Worm (Caenorhabditis elegans): ENCODE measurements around the gene clic-1.

The clic-1 gene

DNA sequence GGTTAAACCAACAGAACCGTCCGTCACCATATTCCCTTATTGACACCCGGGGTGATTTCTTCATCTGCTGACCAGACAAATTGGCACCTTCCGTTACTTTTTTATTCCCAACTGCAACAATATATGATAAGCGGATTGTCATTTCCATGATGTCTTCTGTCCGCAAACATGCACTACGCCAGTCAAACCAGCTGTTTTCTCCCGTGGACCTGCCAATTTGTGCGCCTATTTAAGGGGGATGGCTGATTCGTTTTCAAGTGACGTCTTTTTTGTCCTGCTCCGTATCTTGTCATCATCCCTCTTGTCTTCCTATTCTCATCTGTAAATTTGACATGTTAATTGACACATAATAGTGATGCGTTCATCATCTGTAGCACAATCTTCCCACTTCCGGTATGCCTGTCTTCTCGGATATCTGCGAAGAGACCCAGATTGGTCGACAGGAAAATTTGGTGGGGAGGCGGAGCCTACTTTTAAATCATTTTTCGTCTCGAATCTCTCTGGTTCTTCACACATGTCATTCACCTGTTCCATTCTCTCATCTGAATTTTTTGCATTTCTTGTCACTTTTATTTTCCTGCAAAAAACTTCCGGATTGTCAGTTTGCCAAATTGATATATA is 13.4 kb upstream of the clic-1 start (continued):
- TF ChIP-seq K11D2.4 (GFP tag; IDR thresholded peaks at IDR 0.05), result no peak
- TF ChIP-seq F33H1.4 (GFP tag; IDR thresholded peaks at IDR 0.05), result no peak
- TF ChIP-seq madf-6 (GFP tag; IDR thresholded peaks at IDR 0.05), result no peak
- TF ChIP-seq lin-54 (GFP tag; optimal IDR thresholded peaks at IDR 0.05), result no peak
- no peak for TF ChIP-seq nhr-179 (tag; optimal IDR thresholded peaks at IDR 0.05)
- TF ChIP-seq hlh-26 (GFP tag; conservative IDR thresholded peaks at IDR 0.05), result no peak
- no peak for TF ChIP-seq lin-26 (GFP tag; IDR thresholded peaks at IDR 0.05)
- no peak for TF ChIP-seq B0019.2 (GFP tag; conservative IDR thresholded peaks at IDR 0.05)

DNA sequence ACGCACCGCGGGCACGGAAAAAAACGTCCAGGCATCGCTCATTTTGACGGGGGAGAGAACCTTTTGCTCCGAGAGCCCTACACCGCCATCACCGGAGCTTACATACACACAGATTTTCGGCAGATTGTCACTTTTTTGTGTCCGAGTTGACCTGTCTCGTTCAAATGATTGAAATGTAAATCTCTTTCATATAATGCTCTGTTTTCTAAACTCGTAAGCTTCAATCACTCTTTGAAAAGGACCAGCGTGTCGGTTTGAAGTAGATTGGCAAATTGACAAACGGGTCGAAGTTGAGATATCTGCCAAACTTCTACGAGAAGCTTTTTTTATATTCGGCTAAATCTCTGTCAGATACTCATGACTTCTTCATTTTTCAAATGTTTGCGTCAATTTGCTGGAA is 12.4 kb upstream of the clic-1 start:
- TF ChIP-seq C17E4.6 (GFP tag; IDR thresholded peaks at IDR 0.05), result no peak
- no peak for TF ChIP-seq B0336.3 (GFP tag; IDR thresholded peaks at IDR 0.05)
- no peak for TF ChIP-seq mcd-1 (GFP tag; IDR thresholded peaks at IDR 0.05)
- no peak for TF ChIP-seq lin-35 (GFP tag; optimal IDR thresholded peaks at IDR 0.05)

DNA sequence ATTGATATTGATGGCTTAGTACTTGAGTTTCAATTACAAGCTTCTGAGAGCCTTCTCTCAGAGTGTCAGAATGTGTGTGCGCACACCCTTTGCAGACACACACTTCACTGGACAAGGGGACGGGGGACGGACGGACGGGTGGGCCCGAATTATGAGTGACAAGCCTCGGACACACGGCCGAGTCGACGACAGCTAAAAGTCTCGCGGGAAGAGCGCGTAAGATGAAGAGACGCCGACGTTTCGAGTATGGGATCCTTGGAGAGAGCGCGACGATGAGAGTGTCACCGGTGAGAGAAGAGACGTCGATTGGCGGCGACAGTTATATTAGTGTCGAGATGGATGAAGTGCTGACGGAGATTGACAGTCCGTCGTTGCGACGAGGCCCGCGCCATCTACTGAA is 11.2 kb upstream of the clic-1 start:
- TF ChIP-seq zfh-2 (GFP tag; conservative IDR thresholded peaks at IDR 0.05) (peak; percentile 77), nhr-80 (tag; optimal IDR thresholded peaks at IDR 0.05) (peak; percentile 3), ceh-27 (GFP tag; optimal IDR thresholded peaks at IDR 0.05) (peak; percentile 72), ceh-58 (GFP tag; IDR thresholded peaks at IDR 0.05) (no peak), rec-8 (tag; optimal IDR thresholded peaks at IDR 0.05) (no peak), let-607 (tag; optimal IDR thresholded peaks at IDR 0.05) (peak in 1 of 2 experiments; percentile 58), unc-62 (GFP tag; optimal IDR thresholded peaks at IDR 0.05) (peak; percentile 85), nfyb-1 (GFP tag; IDR thresholded peaks at IDR 0.05) (0 out of 2 replicates have a peak, but pooled peaks have one; percentile 56)

DNA sequence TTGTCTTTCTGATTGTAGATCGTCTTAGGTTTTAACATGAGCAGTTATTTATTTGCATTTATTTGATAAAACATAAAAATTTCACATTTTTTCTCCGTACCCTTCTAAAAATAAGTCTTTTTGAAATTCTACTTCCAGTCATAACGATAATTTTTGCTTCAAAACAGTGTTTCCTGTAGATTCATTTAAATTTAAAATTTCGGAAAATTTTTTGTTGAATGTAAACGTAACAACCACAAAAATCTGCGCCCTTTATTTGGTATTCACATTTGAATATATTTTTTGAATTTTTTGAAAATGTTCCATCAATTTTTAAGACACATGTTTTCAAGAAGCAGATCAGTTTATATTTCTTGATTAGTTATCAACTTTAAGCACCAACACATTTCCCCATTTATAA is 10.7 kb upstream of the clic-1 start:
- TF ChIP-seq dox-1 (GFP tag; IDR thresholded peaks at IDR 0.05) (no peak), efl-1 (GFP tag; optimal IDR thresholded peaks at IDR 0.05) (no peak), akir-1 (GFP tag; optimal IDR thresholded peaks at IDR 0.05) (no peak), bed-1 (GFP tag; IDR thresholded peaks at IDR 0.05) (no peak), snpc-1.1 (tag; optimal IDR thresholded peaks at IDR 0.05; ENCODE audit: insufficient read depth) (no peak), sea-2 (GFP tag; IDR thresholded peaks at IDR 0.05) (no peak), snpc-1.3 (tag; optimal IDR thresholded peaks at IDR 0.05; ENCODE audit: insufficient read depth) (no peak), F23B12.7 (tag; optimal IDR thresholded peaks at IDR 0.05; ENCODE audit: insufficient read depth) (no peak), athp-1 (tag; optimal IDR thresholded peaks at IDR 0.05) (no peak), F37B4.10 (GFP tag; IDR thresholded peaks at IDR 0.05) (no peak), rpc-1 (optimal IDR thresholded peaks at IDR 0.05) (no peak), rpc-1 (tag; optimal IDR thresholded peaks at IDR 0.05) (no peak), zim-3 (tag; optimal IDR thresholded peaks at IDR 0.05) (no peak), egrh-3 (GFP tag; IDR thresholded peaks at IDR 0.05) (no peak), attf-5 (GFP tag; optimal IDR thresholded peaks at IDR 0.05) (no peak), ztf-3 (GFP tag; optimal IDR thresholded peaks at IDR 0.05) (no peak), Y95B8A.8 (GFP tag; IDR thresholded peaks at IDR 0.05) (no peak), F49E8.2 (tag; optimal IDR thresholded peaks at IDR 0.05; ENCODE audit: insufficient read depth) (no peak)
